Worm (Caenorhabditis elegans) whole organism, L1 larva: ENCODE results near the gene C16A11.3.
A peak's percentile ranks its signal among the peaks of the same experiment; 100 is the strongest.

ENCODE experiments used
- C04F5.9 ChIP-seq: sonication (generic microtip); optimal IDR thresholded peaks from 2 replicates; lab custom pipeline; 2016; ENCODE audit warnings: missing genetic modification characterization, missing compliant biosample characterization
- C16A3.4 ChIP-seq: fragments of 150-350 bp; optimal IDR thresholded peaks from 2 replicates; lab custom pipeline; 2014; ENCODE audit warnings: missing biosample characterization, missing genetic modification characterization
- F16B12.6 ChIP-seq: fragments of 150-350 bp; optimal IDR thresholded peaks from 2 replicates; lab custom pipeline; 2014; ENCODE audit warnings: missing biosample characterization, missing genetic modification characterization
- alr-1 ChIP-seq: fragments of 200-800 bp; sonication (Bioruptor generic); optimal IDR thresholded peaks from 2 replicates; lab custom pipeline; 2018; ENCODE audit warnings: borderline replicate concordance, mild to moderate bottlenecking, missing genetic modification characterization, missing compliant biosample characterization
- ceh-8 ChIP-seq: fragments of 200-800 bp; sonication (Bioruptor generic); optimal IDR thresholded peaks from 2 replicates; lab custom pipeline; 2018; ENCODE audit warnings: mild to moderate bottlenecking, missing genetic modification characterization, moderate library complexity, missing compliant biosample characterization
- dpl-1 ChIP-seq, 3 experiments: fragments of 150-350 bp in 2 of 3; sonication (generic microtip) in 1 of 3; optimal IDR thresholded peaks; 2 replicates each; lab custom pipeline; 2014 to 2017; ENCODE audit warnings: missing biosample characterization in 3 of 3, missing genetic modification characterization in 3 of 3, missing genetic modification reagents in 3 of 3
- dsc-1 ChIP-seq: sonication (generic microtip); optimal IDR thresholded peaks from 2 replicates; lab custom pipeline; 2016; ENCODE audit warnings: mild to moderate bottlenecking, missing genetic modification characterization, missing compliant biosample characterization
- efl-1 ChIP-seq, 4 experiments: fragments of 150-350 bp; optimal IDR thresholded peaks in 3 of 4; peaks in 1 of 4; 1 replicate in 1 of 4; 2 replicates in 3 of 4; lab custom pipeline; 2014; ENCODE audit warnings: missing biosample characterization in 2 of 4, missing genetic modification characterization in 2 of 4, missing genetic modification reagents in 2 of 4
- egl-13 ChIP-seq: sonication (generic microtip); optimal IDR thresholded peaks from 2 replicates; lab custom pipeline; 2016; ENCODE audit warnings: missing genotype, missing genetic modification reagents, missing genetic modification characterization, missing compliant biosample characterization
- fkh-4 ChIP-seq: sonication (generic microtip); optimal IDR thresholded peaks from 2 replicates; lab custom pipeline; 2016; ENCODE audit warnings: missing compliant biosample characterization, missing genetic modification characterization, borderline replicate concordance
- fkh-8 ChIP-seq: sonication (generic microtip); optimal IDR thresholded peaks from 2 replicates; lab custom pipeline; 2016; ENCODE audit warnings: mild to moderate bottlenecking, missing genetic modification characterization, missing compliant biosample characterization
- fos-1 ChIP-seq: fragments of 150-350 bp; optimal IDR thresholded peaks from 2 replicates; lab custom pipeline; 2014; ENCODE audit warnings: missing biosample characterization, missing genetic modification characterization
- grh-1 ChIP-seq: fragments of 200-800 bp; sonication (Bioruptor generic); IDR thresholded peaks from 2 replicates; pipeline ENCODE4 v1.3.6; 2022; ENCODE audit warnings: missing genetic modification reagents, missing genetic modification characterization, missing compliant biosample characterization
- isw-1 ChIP-seq: fragments of 200-800 bp; sonication (Bioruptor generic); IDR thresholded peaks from 2 replicates; pipeline ENCODE4 v1.3.6; 2022; ENCODE audit warnings: missing genetic modification characterization, missing compliant biosample characterization
- jun-1 ChIP-seq: fragments of 150-350 bp; optimal IDR thresholded peaks from 2 replicates; lab custom pipeline; 2014; ENCODE audit warnings: missing biosample characterization, missing genetic modification reagents, missing genetic modification characterization
- lin-13 ChIP-seq: fragments of 150-350 bp; optimal IDR thresholded peaks from 2 replicates; lab custom pipeline; 2014; ENCODE audit warnings: missing biosample characterization, missing genetic modification reagents, missing genetic modification characterization
- lin-15B ChIP-seq: fragments of 150-350 bp; sonication (generic microtip); optimal IDR thresholded peaks from 3 replicates; lab custom pipeline; 2014; ENCODE audit warnings: missing biosample characterization, missing genetic modification characterization
- lin-35 ChIP-seq, 2 experiments: fragments of 150-350 bp; optimal IDR thresholded peaks; 2 replicates each; lab custom pipeline; 2014; ENCODE audit warnings: missing biosample characterization in 2 of 2, missing genetic modification characterization in 2 of 2, missing genetic modification reagents in 2 of 2
- lin-39 ChIP-seq: fragments of 150-350 bp; optimal IDR thresholded peaks from 2 replicates; lab custom pipeline; 2014; ENCODE audit warnings: missing biosample characterization, missing genetic modification reagents, missing genetic modification characterization
- lir-3 ChIP-seq: sonication (generic microtip); optimal IDR thresholded peaks from 2 replicates; lab custom pipeline; 2016; ENCODE audit warnings: mild to moderate bottlenecking, missing genetic modification characterization, moderate library complexity, missing compliant biosample characterization; ENCODE audit not compliant: poor library complexity
- lsy-2 ChIP-seq, 2 experiments: fragments of 150-350 bp; optimal IDR thresholded peaks; 2 replicates each; lab custom pipeline; 2014; ENCODE audit warnings: missing biosample characterization in 2 of 2, missing genetic modification characterization in 2 of 2
- mab-9 ChIP-seq: fragments of 200-800 bp; sonication (Bioruptor generic); IDR thresholded peaks from 2 replicates; pipeline ENCODE4 v1.3.6; 2022; ENCODE audit warnings: missing genetic modification reagents, missing genetic modification characterization, missing compliant biosample characterization
- nhr-11 ChIP-seq: fragments of 150-350 bp; optimal IDR thresholded peaks from 2 replicates; lab custom pipeline; 2014; ENCODE audit warnings: missing biosample characterization, missing genetic modification characterization
- nhr-12 ChIP-seq: sonication (generic microtip); optimal IDR thresholded peaks from 2 replicates; lab custom pipeline; 2017; ENCODE audit warnings: missing biosample characterization, missing genetic modification characterization
- nhr-19 ChIP-seq: fragments of 200-800 bp; sonication (Bioruptor generic); conservative IDR thresholded peaks from 2 replicates; pipeline ENCODE4 v1.3.6; 2022; ENCODE audit warnings: missing genetic modification characterization, missing compliant biosample characterization
- nhr-28 ChIP-seq: fragments of 150-350 bp; optimal IDR thresholded peaks from 2 replicates; lab custom pipeline; 2014; ENCODE audit warnings: missing biosample characterization, missing genetic modification characterization
- nhr-71 ChIP-seq: sonication (generic microtip); optimal IDR thresholded peaks from 2 replicates; lab custom pipeline; 2016; ENCODE audit warnings: mild to moderate bottlenecking, missing genetic modification characterization, moderate library complexity, missing compliant biosample characterization
- nhr-77 ChIP-seq: fragments of 150-350 bp; optimal IDR thresholded peaks from 2 replicates; lab custom pipeline; 2014; ENCODE audit warnings: missing biosample characterization, missing genetic modification characterization
- nhr-84 ChIP-seq: sonication (generic microtip); optimal IDR thresholded peaks from 2 replicates; lab custom pipeline; 2017; ENCODE audit warnings: missing biosample characterization, missing genetic modification characterization
- nhr-90 ChIP-seq: sonication (generic microtip); optimal IDR thresholded peaks from 2 replicates; lab custom pipeline; 2016; ENCODE audit warnings: mild to moderate bottlenecking, missing genetic modification characterization, missing compliant biosample characterization; ENCODE audit not compliant: poor library complexity
- pag-3 ChIP-seq: sonication (generic microtip); optimal IDR thresholded peaks from 2 replicates; lab custom pipeline; 2017; ENCODE audit warnings: missing genetic modification characterization, mild to moderate bottlenecking, missing compliant biosample characterization, antibody characterized with exemption, borderline replicate concordance; ENCODE audit not compliant: insufficient read depth
- pqm-1 ChIP-seq: sonication (generic microtip); optimal IDR thresholded peaks from 3 replicates; lab custom pipeline; 2017; ENCODE audit warnings: missing biosample characterization, missing genetic modification characterization
- skn-1 ChIP-seq: fragments of 150-350 bp; optimal IDR thresholded peaks from 2 replicates; lab custom pipeline; 2014; ENCODE audit warnings: missing biosample characterization, missing genetic modification characterization
- snu-23 ChIP-seq: sonication (generic microtip); optimal IDR thresholded peaks from 2 replicates; lab custom pipeline; 2016; ENCODE audit warnings: missing genetic modification characterization, missing compliant biosample characterization
- tbx-2 ChIP-seq: sonication (generic microtip); optimal IDR thresholded peaks from 2 replicates; lab custom pipeline; 2016; ENCODE audit warnings: missing genetic modification characterization, missing compliant biosample characterization
- tlp-1 ChIP-seq: fragments of 150-350 bp; optimal IDR thresholded peaks from 2 replicates; lab custom pipeline; 2014; ENCODE audit warnings: missing biosample characterization, missing genetic modification characterization
- unc-30 ChIP-seq: sonication (generic microtip); optimal IDR thresholded peaks from 2 replicates; lab custom pipeline; 2017; ENCODE audit warnings: missing biosample characterization, missing genetic modification characterization
- unc-62 ChIP-seq: fragments of 150-350 bp; optimal IDR thresholded peaks from 2 replicates; lab custom pipeline; 2014; ENCODE audit warnings: missing biosample characterization, missing genetic modification reagents, missing genetic modification characterization
- unc-86 ChIP-seq: sonication (generic microtip); optimal IDR thresholded peaks from 2 replicates; lab custom pipeline; 2016; ENCODE audit warnings: missing genetic modification characterization, missing compliant biosample characterization
- unc-98 ChIP-seq: fragments of 200-800 bp; sonication (Bioruptor generic); IDR thresholded peaks from 2 replicates; pipeline ENCODE4 v1.3.6; 2022; ENCODE audit warnings: missing genetic modification characterization, missing compliant biosample characterization
- vab-15 ChIP-seq: sonication (generic microtip); optimal IDR thresholded peaks from 2 replicates; lab custom pipeline; 2017; ENCODE audit warnings: missing genotype, mild to moderate bottlenecking, missing genetic modification characterization, missing compliant biosample characterization
- xbp-1 ChIP-seq: sonication (generic microtip); optimal IDR thresholded peaks from 2 replicates; lab custom pipeline; 2016; ENCODE audit warnings: missing genetic modification characterization, missing compliant biosample characterization
- zag-1 ChIP-seq: fragments of 150-350 bp; optimal IDR thresholded peaks from 2 replicates; lab custom pipeline; 2014; ENCODE audit warnings: missing biosample characterization, missing genetic modification characterization
- zip-4 ChIP-seq: fragments of 200-800 bp; sonication (Bioruptor generic); optimal IDR thresholded peaks from 2 replicates; lab custom pipeline; 2018; ENCODE audit warnings: mild to moderate bottlenecking, missing genetic modification characterization, moderate library complexity, missing compliant biosample characterization
- ztf-11 ChIP-seq, 2 experiments: sonication (generic microtip); optimal IDR thresholded peaks; 2 replicates each; lab custom pipeline; 2016 to 2017; ENCODE audit warnings: missing genetic modification characterization in 2 of 2, missing biosample characterization in 1 of 2, missing compliant biosample characterization in 1 of 2

The C16A11.3 gene

DNA sequence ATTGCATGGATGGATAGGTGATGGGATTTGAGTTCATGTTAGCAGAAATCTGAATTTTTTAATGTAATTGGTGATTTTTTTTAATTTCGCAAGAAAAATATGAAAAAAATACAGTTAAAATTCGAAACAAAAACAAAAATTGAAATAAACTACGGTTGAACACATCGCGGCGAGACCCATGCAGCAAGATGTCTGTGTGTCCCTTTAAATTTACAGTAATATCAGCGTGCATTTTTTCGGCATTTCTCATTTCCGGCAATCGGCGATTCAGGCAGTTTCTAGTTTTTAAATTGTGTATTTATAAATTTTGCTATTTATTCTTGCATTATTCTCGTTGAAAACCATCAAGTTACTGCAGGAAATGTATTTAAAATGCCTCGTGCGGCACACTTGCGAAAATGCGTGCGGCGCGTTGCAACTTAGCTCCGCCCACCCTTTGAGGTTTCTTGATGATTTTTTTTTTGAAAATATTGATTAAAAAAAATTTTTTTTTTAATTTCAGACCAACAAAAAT, 8.4 kb downstream of the C16A11.3 start, which contains the start of the genes fbxc-44 and C16A11.2 (continued):
- peak in 1 of 2 experiments; percentile 39 for TF ChIP-seq lin-35 (GFP tag; optimal IDR thresholded peaks at IDR 0.05; lab: Kevin White, UChicago)
- no peak for TF ChIP-seq dsc-1 (tag; lab: Kevin White, UChicago)
- no peak for TF ChIP-seq nhr-12 (tag; lab: Kevin White, UChicago)
- TF ChIP-seq fos-1 (tag; lab: Kevin White, UChicago): no peak
- no peak for TF ChIP-seq unc-86 (tag; lab: Kevin White, UChicago)
- no peak for TF ChIP-seq fkh-4 (tag; lab: Kevin White, UChicago)
- TF ChIP-seq ceh-8 (GFP tag; lab: Kevin White, UChicago): no peak
- peak; percentile 46 for TF ChIP-seq nhr-90 (tag; lab: Kevin White, UChicago)
- TF ChIP-seq snu-23 (GFP tag; lab: Kevin White, UChicago): peak; percentile 56
- TF ChIP-seq nhr-11: no peak
- TF ChIP-seq fkh-8 (tag; lab: Kevin White, UChicago): no peak
- TF ChIP-seq unc-30: no peak
- no peak for TF ChIP-seq nhr-71 (tag; lab: Kevin White, UChicago)
- no peak for TF ChIP-seq vab-15 (tag; lab: Kevin White, UChicago)
- no peak for TF ChIP-seq C04F5.9 (tag; lab: Kevin White, UChicago)
- TF ChIP-seq dpl-1 (GFP tag; optimal IDR thresholded peaks at IDR 0.05; lab: Kevin White, UChicago): peak; percentile 9 to 25 (median 18)
- no peak for TF ChIP-seq unc-98 (GFP tag; lab: Robert Waterston, UW)
- TF ChIP-seq lsy-2 (tag; optimal IDR thresholded peaks at IDR 0.05; lab: Kevin White, UChicago): peak; percentile 51 to 54
- no peak for TF ChIP-seq isw-1 (GFP tag; lab: Robert Waterston, UW)
- no peak for TF ChIP-seq mab-9 (GFP tag; lab: Robert Waterston, UW)
- no peak for TF ChIP-seq pag-3
- no peak for TF ChIP-seq nhr-77 (tag; lab: Kevin White, UChicago)
- TF ChIP-seq jun-1 (tag; lab: Kevin White, UChicago): no peak
- TF ChIP-seq efl-1 (optimal IDR thresholded peaks at IDR 0.05; lab: Kevin White, UChicago): peak; percentile 31 to 59
- TF ChIP-seq efl-1 (GFP tag; optimal IDR thresholded peaks at IDR 0.05 in 1 of 2; lab: Kevin White, UChicago): peak; percentile 20 to 94
- no peak for TF ChIP-seq nhr-28 (tag; lab: Kevin White, UChicago)
- peak; percentile 32 for TF ChIP-seq F16B12.6 (tag; lab: Kevin White, UChicago)
- no peak for TF ChIP-seq nhr-84
- no peak for TF ChIP-seq lin-15B
- peak; percentile 30 for TF ChIP-seq egl-13 (tag; lab: Kevin White, UChicago)
- TF ChIP-seq ztf-11 (tag; optimal IDR thresholded peaks at IDR 0.05; lab: Kevin White, UChicago): peak in 1 of 2 experiments; percentile 24
- TF ChIP-seq zag-1 (tag; lab: Kevin White, UChicago): no peak
- TF ChIP-seq skn-1: peak; percentile 31
- no peak for TF ChIP-seq lin-13 (GFP tag; lab: Kevin White, UChicago)
- no peak for TF ChIP-seq lin-39
- no peak for TF ChIP-seq zip-4 (GFP tag; lab: Kevin White, UChicago)
- no peak for TF ChIP-seq alr-1 (tag; lab: Kevin White, UChicago)
- TF ChIP-seq xbp-1: peak; percentile 43
- TF ChIP-seq C16A3.4 (tag; lab: Kevin White, UChicago): peak; percentile 33
- TF ChIP-seq tlp-1 (tag; lab: Kevin White, UChicago): no peak
- TF ChIP-seq unc-62 (GFP tag; lab: Kevin White, UChicago): no peak
- TF ChIP-seq lir-3 (tag; lab: Kevin White, UChicago): no peak
- no peak for TF ChIP-seq pqm-1 (tag; lab: Kevin White, UChicago)
- TF ChIP-seq nhr-19: no peak; the same call in 1 of the 2 replicates
- TF ChIP-seq grh-1: no peak
- TF ChIP-seq tbx-2 (tag; lab: Kevin White, UChicago): peak; percentile 33
